Fruit fly (Drosophila melanogaster) whole organism, embryonic: ENCODE data around the gene Pvf1.
A peak's percentile ranks its signal among the peaks of the same experiment; 100 is the strongest.

ENCODE experiments used
- Atf3 ChIP-seq: fragments of 200-800 bp; sonication (Bioruptor generic); optimal IDR thresholded peaks from 3 replicates; lab custom pipeline; 2016; ENCODE audit warnings: missing biosample characterization, missing genetic modification characterization
- BEAF-32 ChIP-seq: fragments of 200-800 bp; sonication (Bioruptor generic); optimal IDR thresholded peaks from 3 replicates; lab custom pipeline; 2017; ENCODE audit warnings: missing biosample characterization, missing genetic modification characterization, mild to moderate bottlenecking, moderate library complexity, missing genetic modification reagents
- CG4617 ChIP-seq: fragments of 200-800 bp; sonication (Bioruptor generic); optimal IDR thresholded peaks from 3 replicates; lab custom pipeline; 2016; ENCODE audit warnings: missing biosample characterization, missing genetic modification characterization, borderline replicate concordance
- CG6854 ChIP-seq: fragments of 200-800 bp; sonication (Bioruptor generic); optimal IDR thresholded peaks from 3 replicates; lab custom pipeline; 2017; ENCODE audit warnings: missing biosample characterization, mild to moderate bottlenecking, missing genetic modification characterization
- E2f2 ChIP-seq: fragments of 200-800 bp; sonication (Bioruptor generic); IDR thresholded peaks from 2 replicates; pipeline ENCODE4 v1.3.6; 2022; ENCODE audit warnings: missing biosample characterization, missing genetic modification characterization
- Pdp1 ChIP-seq, 2 experiments: fragments of 200-800 bp; sonication (Bioruptor generic); optimal IDR thresholded peaks; 3 replicates each; lab custom pipeline; 2016; ENCODE audit warnings: missing biosample characterization in 2 of 2, missing genetic modification characterization in 2 of 2, mild to moderate bottlenecking in 1 of 2, moderate library complexity in 1 of 2
- Poxn ChIP-seq: fragments of 200-800 bp; sonication (Bioruptor generic); IDR thresholded peaks from 2 replicates; pipeline ENCODE4 v1.3.6; 2022; ENCODE audit warnings: missing biosample characterization, missing genetic modification characterization
- Ptx1 ChIP-seq: fragments of 200-800 bp; sonication (Bioruptor generic); IDR thresholded peaks from 2 replicates; pipeline ENCODE4 v1.3.6; 2022; ENCODE audit warnings: missing biosample characterization, missing genetic modification characterization
- unc-4 ChIP-seq: fragments of 200-800 bp; sonication (Bioruptor generic); IDR thresholded peaks from 2 replicates; pipeline ENCODE4 v1.3.6; 2022; ENCODE audit warnings: missing biosample characterization, missing genetic modification characterization; ENCODE audit not compliant: partially characterized antibody

The Pvf1 gene

DNA sequence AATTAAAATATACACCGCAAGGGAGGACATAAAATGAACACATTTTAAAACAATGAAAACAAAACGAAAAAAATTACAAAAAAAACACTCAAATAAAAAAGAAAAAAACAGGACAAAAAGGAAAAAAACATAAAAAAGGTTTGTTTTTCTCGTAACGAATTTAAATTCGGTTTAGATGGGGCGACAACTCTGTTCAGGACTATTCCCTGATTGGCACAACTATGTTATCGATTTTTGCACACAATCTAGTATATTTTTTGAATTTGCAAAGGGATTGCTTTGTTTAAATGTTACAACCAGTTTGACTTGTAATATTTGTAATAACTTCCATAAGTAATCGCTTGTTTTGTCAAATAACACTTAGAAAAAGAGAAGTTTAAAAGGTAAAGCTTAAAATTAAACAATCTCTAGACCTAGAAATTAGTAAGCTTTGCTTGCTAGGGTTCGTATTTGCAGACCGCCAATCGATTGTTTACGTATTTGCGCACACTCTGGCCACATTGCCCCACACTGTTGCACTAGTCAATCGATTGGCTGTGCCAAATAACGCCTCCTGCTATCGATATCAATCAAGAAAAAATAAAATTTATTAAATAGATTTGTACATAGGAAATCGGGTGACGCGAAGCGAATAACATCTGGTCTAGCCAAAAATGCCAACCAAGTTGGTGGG lies 51.7 kb downstream of the Pvf1 start, which contains the start of gene CG7332 (continued):
- TF ChIP-seq E2f2 (GFP tag; lab: Robert Waterston, UW) (peak; percentile 72; the same call in 1 of the 2 replicates), Poxn (GFP tag; lab: Robert Waterston, UW) (no peak), BEAF-32 (GFP tag; lab: Kevin White, UChicago) (peak; percentile 72), CG4617 (GFP tag; lab: Kevin White, UChicago) (peak; percentile 28), Pdp1 (GFP tag; optimal IDR thresholded peaks at IDR 0.05; lab: Kevin White, UChicago) (peak in 1 of 2 experiments; percentile 18), CG6854 (GFP tag; lab: Kevin White, UChicago) (no peak), unc-4 (GFP tag; lab: Robert Waterston, UW) (peak; percentile 50; the same call in 1 of the 2 replicates), Atf3 (GFP tag; lab: Kevin White, UChicago) (no peak), Ptx1 (GFP tag; lab: Robert Waterston, UW) (peak; percentile 28; the same call in 1 of the 2 replicates)
